Fruit fly (Drosophila melanogaster) whole organism, embryonic: ENCODE results near the gene Shc.

Source experiments
- Bgb ChIP-seq: fragments of 200-800 bp; sonication (Bioruptor generic); IDR thresholded peaks from 2 replicates; pipeline ENCODE4 v1.3.6; 2022; ENCODE audit warnings: missing biosample characterization, missing genetic modification characterization; ENCODE audit not compliant: partially characterized antibody
- Bteb2 ChIP-seq: fragments of 200-800 bp; sonication (Bioruptor generic); optimal IDR thresholded peaks from 2 replicates; lab custom pipeline; 2016; ENCODE audit warnings: missing biosample characterization, missing genetic modification characterization
- CG1233 ChIP-seq: fragments of 200-800 bp; sonication (Bioruptor generic); optimal IDR thresholded peaks from 4 replicates; lab custom pipeline; 2018; ENCODE audit warnings: missing biosample characterization, mild to moderate bottlenecking, missing genetic modification characterization
- CG13123 ChIP-seq: fragments of 200-800 bp; sonication (Bioruptor generic); optimal IDR thresholded peaks from 2 replicates; lab custom pipeline; 2016; ENCODE audit warnings: missing biosample characterization, missing genetic modification characterization
- CG17385 ChIP-seq: fragments of 200-800 bp; sonication (Bioruptor generic); optimal IDR thresholded peaks from 3 replicates; lab custom pipeline; 2018; ENCODE audit warnings: missing biosample characterization, mild to moderate bottlenecking, missing genetic modification characterization
- CG17912 ChIP-seq: fragments of 200-800 bp; sonication (Bioruptor generic); optimal IDR thresholded peaks from 2 replicates; lab custom pipeline; 2018; ENCODE audit warnings: missing biosample characterization, mild to moderate bottlenecking, missing genetic modification characterization
- CG18619 ChIP-seq: fragments of 200-800 bp; sonication (Bioruptor generic); optimal IDR thresholded peaks from 3 replicates; lab custom pipeline; 2017; ENCODE audit warnings: missing biosample characterization, mild to moderate bottlenecking, missing genetic modification characterization
- CG2116 ChIP-seq: fragments of 200-800 bp; sonication (Bioruptor generic); optimal IDR thresholded peaks from 3 replicates; lab custom pipeline; 2018; ENCODE audit warnings: missing biosample characterization, mild to moderate bottlenecking, missing genetic modification characterization
- CG32532 ChIP-seq: fragments of 200-800 bp; sonication (Bioruptor generic); IDR thresholded peaks from 2 replicates; pipeline ENCODE4 v1.3.6; 2022; ENCODE audit warnings: missing biosample characterization, missing genetic modification characterization
- CG43689 ChIP-seq: fragments of 200-800 bp; sonication (Bioruptor generic); IDR thresholded peaks from 2 replicates; pipeline ENCODE4 v1.3.6; 2022; ENCODE audit warnings: missing biosample characterization, missing genetic modification characterization
- CG6175 ChIP-seq: fragments of 200-800 bp; sonication (Bioruptor generic); IDR thresholded peaks from 3 replicates; pipeline ENCODE4 v1.3.6; 2022; ENCODE audit warnings: missing biosample characterization, missing genetic modification characterization
- CG6683 ChIP-seq: fragments of 200-800 bp; sonication (Bioruptor generic); optimal IDR thresholded peaks from 2 replicates; lab custom pipeline; 2017; ENCODE audit warnings: missing biosample characterization, mild to moderate bottlenecking, missing genetic modification characterization, missing genetic modification reagents
- CG7372 ChIP-seq: fragments of 200-800 bp; sonication (Bioruptor generic); IDR thresholded peaks from 2 replicates; pipeline ENCODE4 v1.3.6; 2022; ENCODE audit warnings: missing biosample characterization, missing genetic modification characterization
- CG7987 ChIP-seq: fragments of 200-800 bp; sonication (Bioruptor generic); optimal IDR thresholded peaks from 2 replicates; lab custom pipeline; 2018; ENCODE audit warnings: missing biosample characterization, mild to moderate bottlenecking, missing genetic modification characterization, moderate library complexity
- CG8924 ChIP-seq: fragments of 200-800 bp; optimal IDR thresholded peaks from 3 replicates; lab custom pipeline; 2019; ENCODE audit warnings: missing biosample characterization, mild to moderate bottlenecking, missing genetic modification characterization, moderate library complexity
- CG9215 ChIP-seq: fragments of 200-800 bp; sonication (Bioruptor generic); IDR thresholded peaks from 2 replicates; pipeline ENCODE4 v1.3.6; 2022; ENCODE audit warnings: missing biosample characterization, missing genetic modification characterization
- CG9817 ChIP-seq: fragments of 200-800 bp; sonication (Bioruptor generic); optimal IDR thresholded peaks from 2 replicates; lab custom pipeline; 2018; ENCODE audit warnings: missing biosample characterization, mild to moderate bottlenecking, missing genetic modification characterization, moderate library complexity
- Camta ChIP-seq: fragments of 200-800 bp; sonication (Bioruptor generic); optimal IDR thresholded peaks from 2 replicates; lab custom pipeline; 2016; ENCODE audit warnings: missing biosample characterization, missing genetic modification characterization
- CrebB ChIP-seq: fragments of 200-800 bp; sonication (Bioruptor generic); optimal IDR thresholded peaks from 3 replicates; lab custom pipeline; 2018; ENCODE audit warnings: missing biosample characterization, mild to moderate bottlenecking, missing genetic modification characterization
- D ChIP-seq, 2 experiments: fragments of 200-800 bp in 1 of 2; fragments of >200 bp in 1 of 2; sonication (Bioruptor generic) in 1 of 2; optimal IDR thresholded peaks; 2 replicates in 1 of 2; 3 replicates in 1 of 2; lab custom pipeline; 2017; ENCODE audit warnings: mild to moderate bottlenecking in 1 of 2, missing biosample characterization in 1 of 2, missing genetic modification characterization in 1 of 2, missing genetic modification reagents in 1 of 2
- Dek ChIP-seq: fragments of 200-800 bp; sonication (Bioruptor generic); optimal IDR thresholded peaks from 3 replicates; lab custom pipeline; 2019; ENCODE audit warnings: missing biosample characterization, mild to moderate bottlenecking, missing genetic modification characterization, moderate library complexity
- Dll ChIP-seq: fragments of 200-800 bp; sonication (Bioruptor generic); IDR thresholded peaks from 4 replicates; pipeline ENCODE4 v1.3.6; 2022; ENCODE audit warnings: missing biosample characterization, missing genetic modification characterization; ENCODE audit not compliant: partially characterized antibody
- Gsc ChIP-seq: fragments of 200-800 bp; sonication (Bioruptor generic); IDR thresholded peaks from 2 replicates; pipeline ENCODE4 v1.3.6; 2022; ENCODE audit warnings: missing biosample characterization, missing genetic modification characterization
- Gug ChIP-seq: fragments of 200-800 bp; sonication (Bioruptor generic); IDR thresholded peaks from 4 replicates; pipeline ENCODE4 v1.3.6; 2022; ENCODE audit warnings: missing biosample characterization, missing genetic modification characterization
- Lim3 ChIP-seq: fragments of 200-800 bp; sonication (Bioruptor generic); IDR thresholded peaks from 2 replicates; pipeline ENCODE4 v1.3.6; 2022; ENCODE audit warnings: missing biosample characterization, missing genetic modification characterization
- Lpt ChIP-seq: fragments of >200 bp; optimal IDR thresholded peaks from 2 replicates; lab custom pipeline; 2018; ENCODE audit warnings: missing biosample characterization, missing genetic modification characterization
- Mad ChIP-seq: fragments of 200-800 bp; sonication (Bioruptor generic); optimal IDR thresholded peaks from 2 replicates; lab custom pipeline; 2016; ENCODE audit warnings: missing biosample characterization, missing genetic modification characterization
- Optix ChIP-seq: fragments of 200-800 bp; sonication (Bioruptor generic); IDR thresholded peaks from 3 replicates; pipeline ENCODE4 v1.3.6; 2022; ENCODE audit warnings: missing biosample characterization, missing genetic modification characterization
- Poxn ChIP-seq: fragments of 200-800 bp; sonication (Bioruptor generic); IDR thresholded peaks from 2 replicates; pipeline ENCODE4 v1.3.6; 2022; ENCODE audit warnings: missing biosample characterization, missing genetic modification characterization
- Ssrp ChIP-seq: fragments of 200-800 bp; sonication (Bioruptor generic); optimal IDR thresholded peaks from 2 replicates; lab custom pipeline; 2018; ENCODE audit warnings: missing biosample characterization, mild to moderate bottlenecking, missing genetic modification characterization, moderate library complexity
- ap ChIP-seq: fragments of 200-800 bp; sonication (Bioruptor generic); IDR thresholded peaks from 2 replicates; pipeline ENCODE4 v1.3.6; 2022; ENCODE audit warnings: missing biosample characterization, missing genetic modification characterization
- ash1 ChIP-seq: fragments of 200-800 bp; sonication (Bioruptor generic); optimal IDR thresholded peaks from 2 replicates; lab custom pipeline; 2018; ENCODE audit warnings: missing biosample characterization, mild to moderate bottlenecking, missing genetic modification characterization
- cad ChIP-seq: fragments of >200 bp; optimal IDR thresholded peaks from 2 replicates; lab custom pipeline; 2017; ENCODE audit warnings: missing biosample characterization, missing genetic modification characterization
- cg ChIP-seq: fragments of 200-800 bp; sonication (Bioruptor generic); optimal IDR thresholded peaks from 3 replicates; lab custom pipeline; 2019; ENCODE audit warnings: missing biosample characterization, mild to moderate bottlenecking, missing genetic modification characterization, moderate library complexity
- danr ChIP-seq: fragments of 200-800 bp; sonication (Bioruptor generic); IDR thresholded peaks from 2 replicates; pipeline ENCODE4 v1.3.6; 2022; ENCODE audit warnings: missing biosample characterization, missing genetic modification characterization
- fd96Cb ChIP-seq: fragments of 200-800 bp; sonication (Bioruptor generic); optimal IDR thresholded peaks from 2 replicates; lab custom pipeline; 2018; ENCODE audit warnings: missing biosample characterization, mild to moderate bottlenecking, missing genetic modification characterization, moderate library complexity
- gcm2 ChIP-seq: fragments of 200-800 bp; sonication (Bioruptor generic); optimal IDR thresholded peaks from 2 replicates; lab custom pipeline; 2016; ENCODE audit warnings: missing biosample characterization, missing genetic modification characterization
- h ChIP-seq: fragments of >200 bp; optimal IDR thresholded peaks from 2 replicates; lab custom pipeline; 2017
- hkb ChIP-seq, 2 experiments: fragments of 200-800 bp in 1 of 2; fragments of >200 bp in 1 of 2; sonication (Bioruptor generic) in 1 of 2; IDR thresholded peaks in 1 of 2; optimal IDR thresholded peaks in 1 of 2; 2 replicates each; pipeline versions ENCODE4 v1.3.6 to Lab custom; 2017 to 2022; ENCODE audit warnings: missing biosample characterization in 1 of 2, missing genetic modification characterization in 1 of 2
- jumu ChIP-seq: fragments of 200-800 bp; sonication (Bioruptor generic); optimal IDR thresholded peaks from 3 replicates; lab custom pipeline; 2016; ENCODE audit warnings: missing biosample characterization, missing genetic modification characterization
- kay ChIP-seq: fragments of 200-800 bp; sonication (Bioruptor generic); optimal IDR thresholded peaks from 2 replicates; lab custom pipeline; 2016; ENCODE audit warnings: missing biosample characterization, missing genetic modification characterization
- ken ChIP-seq: fragments of 200-800 bp; sonication (Bioruptor generic); IDR thresholded peaks from 3 replicates; pipeline ENCODE4 v1.3.6; 2022; ENCODE audit warnings: missing biosample characterization, missing genetic modification characterization
- lab ChIP-seq: fragments of 200-800 bp; sonication (Bioruptor generic); optimal IDR thresholded peaks from 3 replicates; lab custom pipeline; 2017; ENCODE audit warnings: missing biosample characterization, missing genetic modification characterization, mild to moderate bottlenecking, moderate library complexity, missing genetic modification reagents
- maf-S ChIP-seq: fragments of 200-800 bp; sonication (Bioruptor generic); optimal IDR thresholded peaks from 2 replicates; lab custom pipeline; 2016; ENCODE audit warnings: missing biosample characterization, missing genetic modification characterization
- nom ChIP-seq: fragments of 200-800 bp; sonication (Bioruptor generic); optimal IDR thresholded peaks from 2 replicates; lab custom pipeline; 2017; ENCODE audit warnings: missing biosample characterization, missing genetic modification characterization, mild to moderate bottlenecking, moderate library complexity, missing genetic modification reagents
- sim ChIP-seq: fragments of 200-800 bp; sonication (Bioruptor generic); IDR thresholded peaks from 2 replicates; pipeline ENCODE4 v1.3.6; 2022; ENCODE audit warnings: missing biosample characterization, missing genetic modification characterization
- ssp ChIP-seq: fragments of 200-800 bp; sonication (Bioruptor generic); IDR thresholded peaks from 2 replicates; pipeline ENCODE4 v1.3.6; 2022; ENCODE audit warnings: missing biosample characterization, missing genetic modification characterization
- stc ChIP-seq: fragments of 200-800 bp; sonication (Bioruptor generic); IDR thresholded peaks from 2 replicates; pipeline ENCODE4 v1.3.6; 2022; ENCODE audit warnings: missing biosample characterization, missing genetic modification characterization
- tin ChIP-seq: fragments of 200-800 bp; sonication (Bioruptor generic); optimal IDR thresholded peaks from 3 replicates; lab custom pipeline; 2016; ENCODE audit warnings: missing biosample characterization, missing genetic modification characterization
- wor ChIP-seq: fragments of 200-800 bp; sonication (Bioruptor generic); IDR thresholded peaks from 2 replicates; pipeline ENCODE4 v1.3.6; 2022; ENCODE audit warnings: missing biosample characterization, missing genetic modification characterization

Shc gene

dm6 chr3L:9426656-9427294 is at the start of gene Shc, which contains the start of gene Atat:
Shc (plus strand) TSS chr3L:9427010.
Atat (minus strand) TSS chr3L:9426758.
- TF ChIP-seq CrebB (tag; lab: Kevin White, UChicago) (peak; percentile 97), h (lab: Kevin White, UChicago) (no peak), cg (GFP tag; lab: Kevin White, UChicago) (peak; percentile 2), CG9817 (tag; lab: Kevin White, UChicago) (peak; percentile 100), CG18619 (GFP tag; lab: Kevin White, UChicago) (peak; percentile 99), CG2116 (GFP tag; lab: Kevin White, UChicago) (peak; percentile 93), lab (GFP tag; lab: Kevin White, UChicago) (peak; percentile 99), CG8924 (tag; lab: Kevin White, UChicago) (peak; percentile 98), nom (GFP tag; lab: Kevin White, UChicago) (peak; percentile 78), CG17912 (GFP tag; lab: Kevin White, UChicago) (peak; percentile 93), jumu (peak; percentile 100), CG1233 (GFP tag; lab: Kevin White, UChicago) (peak; percentile 98), CG13123 (GFP tag; lab: Kevin White, UChicago) (peak; percentile 99), CG7372 (GFP tag; lab: Robert Waterston, UW) (peak; percentile 100), tin (GFP tag; lab: Kevin White, UChicago) (peak; percentile 100), Optix (GFP tag; lab: Robert Waterston, UW) (peak; percentile 99), Lpt (no peak), CG6175 (GFP tag; lab: Robert Waterston, UW) (peak; percentile 99), hkb (optimal IDR thresholded peaks at IDR 0.05; lab: Kevin White, UChicago) (peak; percentile 90), hkb (GFP tag; IDR thresholded peaks at IDR 0.05; lab: Robert Waterston, UW) (peak; percentile 98), Dek (tag; lab: Kevin White, UChicago) (peak; percentile 99), Gug (GFP tag; lab: Robert Waterston, UW) (peak; percentile 100), gcm2 (peak; percentile 97), CG7987 (GFP tag; lab: Kevin White, UChicago) (peak; percentile 95), fd96Cb (tag; lab: Kevin White, UChicago) (peak; percentile 99), Dll (GFP tag; lab: Robert Waterston, UW) (peak; percentile 93), sim (GFP tag; lab: Robert Waterston, UW) (peak; percentile 95), danr (GFP tag; lab: Robert Waterston, UW) (peak; percentile 99), ash1 (GFP tag; lab: Kevin White, UChicago) (peak; percentile 93), Camta (GFP tag; lab: Kevin White, UChicago) (peak; percentile 99), stc (GFP tag; lab: Robert Waterston, UW) (peak; percentile 98), Ssrp (peak; percentile 99), CG43689 (GFP tag; lab: Robert Waterston, UW) (peak; percentile 98), Mad (peak; percentile 99), ssp (GFP tag; lab: Robert Waterston, UW) (peak; percentile 97), Bgb (GFP tag; lab: Robert Waterston, UW) (peak; percentile 89), kay (GFP tag; lab: Kevin White, UChicago) (peak; percentile 99), Bteb2 (GFP tag; lab: Kevin White, UChicago) (peak; percentile 99), CG17385 (peak; percentile 95), CG32532 (peak; percentile 100), CG9215 (GFP tag; lab: Robert Waterston, UW) (peak; percentile 100), maf-S (peak; percentile 99), Gsc (GFP tag; lab: Robert Waterston, UW) (peak; percentile 99), ap (GFP tag; lab: Robert Waterston, UW) (peak; percentile 99), D (optimal IDR thresholded peaks at IDR 0.05; lab: Kevin White, UChicago) (no peak), D (GFP tag; optimal IDR thresholded peaks at IDR 0.05; lab: Kevin White, UChicago) (peak; percentile 97), CG6683 (peak; percentile 96), Poxn (GFP tag; lab: Robert Waterston, UW) (peak; percentile 99), Lim3 (peak; percentile 99), ken (GFP tag; lab: Robert Waterston, UW) (peak; percentile 100), wor (GFP tag; lab: Robert Waterston, UW) (peak; percentile 99), cad (GFP tag; lab: Kevin White, UChicago) (no peak)
